Fruit fly (Drosophila melanogaster) Kc167 (cell line): Measurements from ENCODE around the gene park.

Source experiments
- Myc ChIP-seq: fragments of >200 bp; optimal IDR thresholded peaks from 2 replicates; lab custom pipeline; 2017; ENCODE audit warnings: missing external identifiers
- Sin3A ChIP-seq: fragments of >200 bp; optimal IDR thresholded peaks from 2 replicates; lab custom pipeline; 2018; ENCODE audit warnings: missing external identifiers
- h ChIP-seq: fragments of >200 bp; optimal IDR thresholded peaks from 3 replicates; lab custom pipeline; 2018; ENCODE audit warnings: missing external identifiers
- insv ChIP-seq: fragments of >200 bp; optimal IDR thresholded peaks from 3 replicates; lab custom pipeline; 2018; ENCODE audit warnings: missing external identifiers
- psq ChIP-seq: fragments of >200 bp; optimal IDR thresholded peaks from 2 replicates; lab custom pipeline; 2017; ENCODE audit warnings: missing external identifiers
- ttk ChIP-seq: sonication (Bioruptor generic); optimal IDR thresholded peaks from 2 replicates; lab custom pipeline; 2017; ENCODE audit warnings: missing external identifiers

The park gene

DNA sequence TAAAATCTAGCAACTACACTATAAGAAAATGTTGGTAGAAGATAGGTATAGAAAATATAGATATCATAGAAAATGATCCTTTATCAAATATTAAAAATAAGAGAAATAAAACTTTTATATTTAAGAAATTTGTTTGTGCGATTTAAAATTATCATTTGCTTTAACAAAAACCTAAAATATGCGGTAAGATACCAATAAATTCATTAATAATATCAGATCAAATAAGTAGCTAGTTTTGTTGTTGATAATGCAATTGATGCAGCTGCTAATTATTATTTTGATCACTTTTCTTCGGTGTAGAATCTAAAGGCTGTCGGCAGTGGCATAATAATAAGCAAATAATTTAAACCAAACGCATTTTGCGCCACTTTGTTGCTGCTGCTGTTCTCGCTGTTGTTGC, 27.6 kb upstream of the park start:
- TF ChIP-seq Sin3A = no peak
- no peak for TF ChIP-seq Myc (lab: Kevin White, UChicago)
- TF ChIP-seq ttk (lab: Kevin White, UChicago) = no peak
- TF ChIP-seq h (lab: Kevin White, UChicago) = no peak

DNA sequence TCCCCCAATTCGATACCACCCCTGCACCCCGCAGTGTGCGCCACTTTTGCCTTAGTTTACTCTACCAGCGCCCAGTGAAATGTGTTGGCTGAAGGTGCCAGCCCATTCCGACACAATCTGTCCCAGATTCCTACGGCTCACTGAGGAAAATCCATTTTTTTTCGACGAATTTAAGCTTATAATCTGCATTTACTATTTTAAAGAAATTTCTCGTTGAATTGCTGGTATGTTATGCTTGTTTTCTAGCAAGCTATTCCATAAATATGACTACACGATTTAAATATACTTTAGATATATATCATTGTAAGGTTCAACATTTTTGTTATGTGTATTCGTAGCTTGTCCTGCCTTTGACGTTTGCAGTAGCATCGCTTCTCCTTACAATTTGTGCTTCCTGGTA, 26.6 kb upstream of the park start:
- no peak for TF ChIP-seq psq (lab: Kevin White, UChicago)
- no peak for TF ChIP-seq ttk (lab: Kevin White, UChicago)
- TF ChIP-seq Sin3A = no peak
- no peak for TF ChIP-seq h (lab: Kevin White, UChicago)
- no peak for TF ChIP-seq insv (lab: Kevin White, UChicago)
- no peak for TF ChIP-seq Myc (lab: Kevin White, UChicago)

DNA sequence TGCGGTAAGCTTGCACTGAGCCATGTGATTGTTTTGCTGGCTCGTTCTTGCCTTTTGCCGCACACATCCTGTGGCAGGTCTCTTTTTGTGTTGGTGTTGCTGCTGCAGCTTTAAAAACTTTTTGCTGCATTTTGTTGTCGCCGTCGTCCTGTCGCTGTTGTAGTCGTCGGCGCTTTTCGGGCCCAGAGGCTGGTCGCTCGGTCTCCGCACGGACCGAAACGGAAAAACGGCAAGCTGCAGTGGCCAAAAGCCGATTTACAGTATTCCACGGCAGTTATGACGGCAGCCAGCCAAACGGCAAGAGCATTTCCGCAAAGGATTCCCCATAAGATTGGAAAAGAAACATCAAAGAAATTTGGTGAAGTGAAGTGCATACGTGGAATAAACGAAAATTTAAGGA, 23.4 kb upstream of the park start, which contains the start of gene CG43219:
CG43219 (plus strand) TSS at position 301 of the 400 bp plus-strand sequence.
- no peak for TF ChIP-seq insv (lab: Kevin White, UChicago)

DNA sequence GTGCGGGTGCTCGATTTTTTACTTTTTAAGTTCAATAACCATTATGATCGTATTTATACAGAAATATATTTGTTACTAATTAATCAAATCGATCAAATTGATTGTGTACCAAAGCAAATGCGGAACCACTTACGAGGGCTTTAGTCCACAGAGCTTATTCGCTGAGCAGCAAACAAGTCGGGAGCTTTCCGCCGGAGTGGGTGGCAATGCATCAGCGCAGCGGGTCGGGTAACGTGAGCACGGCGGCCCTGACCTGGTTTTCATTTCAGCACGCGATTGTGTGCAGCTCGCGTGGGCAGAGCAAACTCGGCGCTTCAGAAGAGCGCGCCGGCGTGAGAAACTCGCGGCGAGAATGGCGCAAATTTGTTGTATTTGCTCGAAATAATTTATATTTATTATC, 22.5 kb upstream of the park start:
- no peak for TF ChIP-seq ttk (lab: Kevin White, UChicago)
- no peak for TF ChIP-seq insv (lab: Kevin White, UChicago)
- TF ChIP-seq h (lab: Kevin White, UChicago) = no peak
- TF ChIP-seq Sin3A = no peak
- TF ChIP-seq Myc (lab: Kevin White, UChicago) = no peak
- TF ChIP-seq psq (lab: Kevin White, UChicago) = no peak

DNA sequence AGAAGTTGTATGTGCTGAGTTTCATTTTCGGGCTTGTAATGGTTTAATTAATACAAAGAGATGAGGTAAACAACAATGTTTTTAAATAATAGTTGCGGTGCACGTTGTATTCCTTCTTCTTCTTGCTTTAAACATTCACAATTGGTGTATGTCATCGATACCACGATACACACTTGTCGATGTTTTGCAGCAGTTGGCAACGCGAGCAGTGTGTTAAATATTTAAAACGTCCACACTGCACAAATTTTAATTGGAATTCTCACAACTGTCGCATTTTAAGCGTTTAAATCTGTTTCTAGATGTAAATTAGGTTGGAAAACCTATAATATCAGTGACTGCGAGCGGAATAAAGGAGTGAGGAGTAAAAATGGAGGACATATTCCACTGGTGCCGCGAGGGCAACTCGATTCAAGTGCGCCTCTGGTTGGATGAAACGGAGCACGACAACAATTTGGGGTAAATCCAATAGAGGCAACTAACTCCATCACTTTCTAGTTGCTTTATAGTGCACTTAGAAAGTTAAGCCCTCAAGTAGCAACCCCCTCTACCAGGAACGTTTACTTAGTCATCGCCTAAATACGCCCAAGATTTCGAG, 20.1 kb upstream of the park start, which contains the start of the genes Trmt112 and Ilk:
Trmt112 (minus strand) TSS at position 143 of the 595 bp plus-strand sequence.
Ilk (plus strand) TSS at position 205 of the 595 bp plus-strand sequence.
- TF ChIP-seq ttk (lab: Kevin White, UChicago) (no peak), h (lab: Kevin White, UChicago) (no peak), insv (lab: Kevin White, UChicago) (no peak), Myc (lab: Kevin White, UChicago) (no peak), Sin3A (no peak), psq (lab: Kevin White, UChicago) (no peak)

DNA sequence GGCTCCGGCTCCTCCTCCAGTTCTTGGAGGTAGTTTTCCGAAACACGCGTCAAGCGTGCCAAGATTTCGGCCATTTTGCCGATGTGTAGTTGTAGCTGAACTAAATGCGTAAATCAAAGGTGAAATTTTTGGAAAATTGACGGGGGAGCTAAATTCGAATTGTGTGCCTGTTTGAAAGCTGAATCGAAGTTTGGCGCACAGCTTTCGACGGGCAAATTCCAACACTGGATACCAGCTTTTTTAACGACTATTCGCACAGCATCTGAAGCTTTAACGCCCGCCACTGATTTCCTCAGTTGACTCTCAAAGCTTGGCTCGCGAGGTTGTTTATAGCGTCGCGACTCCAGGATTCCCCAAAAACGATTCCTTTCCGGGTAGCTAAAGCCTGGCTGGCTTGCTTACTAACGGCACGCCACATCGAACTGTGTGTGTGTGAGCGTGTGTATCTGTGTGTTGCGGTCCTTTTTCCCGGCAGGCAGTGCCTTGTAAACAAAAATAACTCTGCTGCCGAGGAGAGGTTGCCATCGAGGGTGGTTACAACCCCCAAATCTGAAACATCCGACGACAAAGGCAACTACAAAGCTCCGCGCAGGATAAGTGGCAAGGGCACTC, 13.4 kb upstream of the park start, which contains the start of the genes CG10510 and CG10508:
CG10510 (minus strand) TSS at position 164 of the 612 bp plus-strand sequence.
CG10508 (plus strand) TSS at position 295 of the 612 bp plus-strand sequence.
- TF ChIP-seq Myc (lab: Kevin White, UChicago) (no peak), ttk (lab: Kevin White, UChicago) (no peak), psq (lab: Kevin White, UChicago) (no peak)

DNA sequence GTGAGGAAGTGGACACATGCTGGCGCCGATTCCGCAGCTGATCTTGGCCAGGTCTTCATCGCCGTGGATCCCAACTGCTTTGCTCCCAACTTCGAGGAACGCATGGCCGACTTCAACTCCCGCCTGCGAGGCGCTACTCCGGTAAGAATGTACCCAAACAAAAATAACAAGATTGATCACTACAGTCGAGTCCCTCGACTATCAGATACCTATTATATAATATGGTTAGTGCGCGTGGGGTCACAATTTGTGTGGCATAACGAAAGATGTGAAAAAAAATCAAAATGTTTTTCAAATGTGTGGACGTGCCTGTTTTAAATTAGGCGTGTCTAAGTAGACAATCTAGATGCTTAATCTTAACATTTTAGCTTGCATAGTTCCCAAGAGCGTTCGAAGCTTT, 9.8 kb upstream of the park start:
- TF ChIP-seq psq (lab: Kevin White, UChicago) (no peak), insv (lab: Kevin White, UChicago) (no peak), Sin3A (no peak), Myc (lab: Kevin White, UChicago) (no peak), h (lab: Kevin White, UChicago) (no peak), ttk (lab: Kevin White, UChicago) (no peak)

DNA sequence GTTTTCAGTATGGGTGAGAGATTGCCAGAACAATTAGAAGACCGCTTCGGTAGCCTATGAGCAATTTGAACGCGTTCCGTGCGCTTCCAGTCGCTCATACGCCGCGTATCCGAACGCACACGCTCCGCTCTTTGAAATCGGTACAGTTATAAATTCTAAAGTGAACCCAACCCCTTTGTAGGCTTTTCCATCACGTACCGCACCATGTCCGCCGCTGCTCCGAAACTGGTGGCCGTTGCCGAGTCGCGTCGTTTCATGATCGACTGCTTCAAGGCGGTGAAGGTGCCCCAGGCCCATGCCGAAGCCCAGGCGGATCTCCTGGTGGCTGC, 8.8 kb upstream of the park start:
- TF ChIP-seq Sin3A (no peak), insv (lab: Kevin White, UChicago) (no peak), h (lab: Kevin White, UChicago) (no peak), psq (lab: Kevin White, UChicago) (no peak), Myc (lab: Kevin White, UChicago) (no peak), ttk (lab: Kevin White, UChicago) (no peak)

DNA sequence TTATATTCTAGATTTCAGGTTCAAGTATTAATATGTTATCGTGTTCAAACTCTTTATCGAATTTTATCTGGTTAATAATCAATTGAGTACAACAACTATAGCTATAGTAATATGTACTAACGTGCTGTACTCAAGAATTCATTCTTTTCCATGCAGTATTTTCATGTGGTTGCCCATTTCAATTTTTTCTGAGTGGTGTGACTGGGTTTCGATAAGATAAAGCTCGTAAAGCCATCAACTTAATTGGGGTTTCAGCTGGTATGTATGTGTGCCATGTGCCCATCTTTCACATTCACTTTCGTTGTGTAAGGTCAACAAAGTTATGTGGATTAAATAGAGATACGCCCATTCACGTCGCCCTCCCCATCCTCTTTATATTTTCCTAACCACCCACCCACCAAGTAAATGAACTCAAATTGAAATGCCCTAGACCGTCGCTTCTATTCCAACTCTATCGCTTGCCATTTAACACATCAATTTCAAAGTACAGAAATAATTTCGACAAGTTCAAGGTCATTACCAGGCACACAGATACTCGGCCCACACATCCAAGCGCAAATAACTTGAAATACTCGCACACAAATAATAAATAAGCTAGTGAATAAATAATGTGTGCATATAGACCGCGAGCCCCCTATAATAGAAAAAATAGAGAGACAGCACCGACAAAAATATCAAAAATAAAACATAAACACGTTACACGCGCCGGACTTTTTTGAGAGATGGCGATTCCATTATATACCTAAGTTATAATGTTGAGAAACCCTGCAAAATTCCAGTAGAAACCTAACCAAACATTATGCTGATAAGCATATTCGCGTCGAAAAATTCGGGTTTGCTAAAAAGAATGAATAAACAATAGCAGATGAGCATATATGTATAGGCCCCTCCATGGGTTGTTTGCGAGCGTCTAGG, 8.2 kb upstream of the park start:
- no peak for TF ChIP-seq Sin3A
- no peak for TF ChIP-seq h (lab: Kevin White, UChicago)
- no peak for TF ChIP-seq Myc (lab: Kevin White, UChicago)
- no peak for TF ChIP-seq ttk (lab: Kevin White, UChicago)
- TF ChIP-seq insv (lab: Kevin White, UChicago) = no peak
- no peak for TF ChIP-seq psq (lab: Kevin White, UChicago)

DNA sequence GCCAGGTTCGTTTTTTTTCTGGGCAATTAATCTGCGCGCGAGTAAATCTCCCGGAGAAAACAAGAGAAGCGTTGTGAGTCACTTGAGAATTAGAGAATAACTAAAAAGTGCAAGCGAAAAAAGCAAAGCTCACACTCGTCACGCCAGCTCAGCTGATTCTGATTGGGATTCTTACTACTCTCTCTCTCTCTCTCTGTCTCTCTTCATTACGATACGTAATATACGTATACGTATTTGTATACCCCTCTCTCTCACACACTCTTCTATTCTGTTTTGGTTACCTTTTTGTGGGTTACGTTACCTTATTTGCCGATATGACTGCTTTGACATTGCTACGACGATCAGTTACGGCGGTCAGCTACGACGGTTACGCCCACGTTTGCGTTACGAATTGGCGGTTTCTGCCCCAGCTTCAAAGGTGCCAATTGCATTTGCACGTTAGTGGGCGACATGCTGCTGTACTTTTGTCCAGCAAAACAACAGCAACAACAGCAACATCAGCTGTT, 6.2 kb upstream of the park start, which contains the start of the genes Targ1, CG10512 and Targ2:
Targ1 (minus strand) TSS at position 106 of the 506 bp plus-strand sequence.
CG10512 (plus strand) TSS at position 144 of the 506 bp plus-strand sequence.
Targ2 (minus strand) TSS at position 456 of the 506 bp plus-strand sequence.
- no peak for TF ChIP-seq insv (lab: Kevin White, UChicago)
- no peak for TF ChIP-seq ttk (lab: Kevin White, UChicago)
- no peak for TF ChIP-seq Sin3A
- TF ChIP-seq Myc (lab: Kevin White, UChicago) = no peak
- TF ChIP-seq psq (lab: Kevin White, UChicago) = no peak

DNA sequence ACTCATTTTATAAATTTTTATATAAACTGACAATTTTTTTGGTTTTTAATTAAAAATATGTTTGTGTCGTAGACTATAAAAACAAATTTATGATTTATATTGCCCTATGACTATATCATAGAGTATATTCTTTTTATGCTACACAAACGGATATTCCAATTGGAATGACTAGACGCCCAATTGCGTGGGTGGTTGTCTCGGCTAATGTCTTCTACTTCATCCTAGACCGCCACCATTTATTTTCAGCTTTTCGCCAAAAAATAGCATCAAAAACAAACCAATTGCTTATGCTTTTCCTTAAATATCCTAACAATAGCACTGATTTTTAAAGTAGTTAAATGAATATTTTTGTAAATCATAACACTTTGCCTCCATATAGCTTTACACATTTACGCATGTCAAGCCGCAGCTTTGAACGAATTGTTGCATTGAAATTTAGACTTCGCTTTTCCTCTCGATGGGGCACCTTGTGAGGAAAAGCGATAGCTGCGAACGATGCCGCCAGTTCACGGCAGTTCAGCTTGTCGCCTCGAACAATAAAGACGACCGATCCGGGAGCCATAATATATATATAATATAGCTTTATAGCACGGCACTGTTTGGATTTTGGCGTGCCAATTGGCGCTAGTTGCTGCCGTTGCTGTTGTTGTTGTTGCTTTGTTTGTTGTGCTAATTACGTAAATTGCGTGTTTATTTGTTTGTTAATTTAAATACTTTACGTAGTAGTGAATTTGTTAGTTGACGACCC, 5.5 kb upstream of the park start:
- TF ChIP-seq insv (lab: Kevin White, UChicago) = peak; percentile 97
- TF ChIP-seq psq (lab: Kevin White, UChicago) = no peak
